Worm (Caenorhabditis elegans) whole organism, young adult: ENCODE results near the gene sre-48.

Source experiments
- C06A6.2 ChIP-seq: fragments of 200-800 bp; sonication (Bioruptor generic); conservative IDR thresholded peaks from 2 replicates; pipeline ENCODE4 v1.3.6; 2022; ENCODE audit warnings: missing genetic modification characterization, missing compliant biosample characterization
- efl-1 ChIP-seq: fragments of 150-350 bp; optimal IDR thresholded peaks from 2 replicates; lab custom pipeline; 2014; ENCODE audit warnings: missing biosample characterization, missing genetic modification reagents, missing genetic modification characterization
- ets-4 ChIP-seq: fragments of 200-800 bp; sonication (Bioruptor generic); optimal IDR thresholded peaks from 2 replicates; lab custom pipeline; 2018; ENCODE audit warnings: mild to moderate bottlenecking, missing genetic modification characterization, missing compliant biosample characterization
- lin-35 ChIP-seq, 3 experiments: fragments of 150-350 bp in 2 of 3; sonication (generic microtip) in 1 of 3; optimal IDR thresholded peaks; 2 replicates each; lab custom pipeline; 2014 to 2018; ENCODE audit warnings: missing biosample characterization in 3 of 3, missing genetic modification characterization in 3 of 3, missing genetic modification reagents in 3 of 3
- lsl-1 ChIP-seq: fragments of 200-800 bp; sonication (Bioruptor generic); optimal IDR thresholded peaks from 2 replicates; lab custom pipeline; 2018; ENCODE audit warnings: mild to moderate bottlenecking, missing genetic modification characterization, moderate library complexity, missing compliant biosample characterization
- pha-4 ChIP-seq: fragments of 150-350 bp; sonication (generic microtip); optimal IDR thresholded peaks from 2 replicates; lab custom pipeline; 2014; ENCODE audit warnings: missing biosample characterization, missing genetic modification reagents, missing genetic modification characterization
- rcor-1 ChIP-seq: fragments of 200-800 bp; sonication (Bioruptor generic); IDR thresholded peaks from 2 replicates; pipeline ENCODE4 v1.3.6; 2022; ENCODE audit warnings: missing genetic modification reagents, missing genetic modification characterization, missing compliant biosample characterization

DNA sequence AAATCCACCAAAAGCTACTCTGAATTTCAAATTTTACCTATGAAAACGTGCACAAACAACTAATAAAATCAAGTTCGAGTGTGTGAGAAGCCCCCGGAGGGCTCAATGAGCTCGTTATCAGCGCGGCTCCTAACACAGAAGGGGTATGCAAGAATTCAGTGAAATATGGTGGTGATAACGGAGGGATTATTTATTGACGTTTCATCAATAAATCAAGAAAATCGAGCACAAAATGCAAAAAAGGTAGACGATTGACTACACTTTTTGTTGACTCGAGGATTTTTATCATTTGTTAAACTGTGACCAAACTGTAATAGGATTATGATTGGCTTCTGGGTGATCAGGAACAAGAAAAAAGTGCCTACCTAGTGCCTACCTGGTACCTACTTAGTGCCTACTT lies 22.2 kb downstream of the sre-48 start, which contains the start of gene zip-3:
- TF ChIP-seq efl-1 (GFP tag; lab: Kevin White, UChicago) (no peak), lin-35 (GFP tag; optimal IDR thresholded peaks at IDR 0.05; lab: Kevin White, UChicago) (no peak), ets-4 (GFP tag; lab: Kevin White, UChicago) (no peak), C06A6.2 (no peak), pha-4 (no peak), rcor-1 (GFP tag; lab: Robert Waterston, UW) (no peak), lsl-1 (no peak)
